Worm (Caenorhabditis elegans) whole organism, L3 larva: ENCODE measurements around the gene haf-3.

Experiments
- nhr-11 ChIP-seq: fragments of 150-350 bp; optimal IDR thresholded peaks from 2 replicates; lab custom pipeline; 2014; ENCODE audit warnings: missing biosample characterization, missing genetic modification characterization
- nhr-23 ChIP-seq: fragments of 150-350 bp; optimal IDR thresholded peaks from 2 replicates; lab custom pipeline; 2014; ENCODE audit warnings: missing biosample characterization, missing genetic modification reagents, missing genetic modification characterization
- nhr-25 ChIP-seq: sonication (generic microtip); optimal IDR thresholded peaks from 2 replicates; lab custom pipeline; 2017; ENCODE audit warnings: missing biosample characterization, missing genetic modification characterization
- nhr-67 ChIP-seq: fragments of 150-350 bp; optimal IDR thresholded peaks from 2 replicates; lab custom pipeline; 2014; ENCODE audit warnings: missing biosample characterization, missing genetic modification characterization
- nhr-77 ChIP-seq: fragments of 150-350 bp; optimal IDR thresholded peaks from 2 replicates; lab custom pipeline; 2014; ENCODE audit warnings: missing biosample characterization, missing genetic modification characterization
- skn-1 ChIP-seq: fragments of 150-350 bp; optimal IDR thresholded peaks from 2 replicates; lab custom pipeline; 2014; ENCODE audit warnings: missing biosample characterization, missing genetic modification characterization
- snpc-4 ChIP-seq: fragments of 150-350 bp; optimal IDR thresholded peaks from 2 replicates; lab custom pipeline; 2014; ENCODE audit warnings: missing biosample characterization, missing genetic modification characterization
- unc-62 ChIP-seq: fragments of 150-350 bp; sonication (generic microtip); optimal IDR thresholded peaks from 4 replicates; lab custom pipeline; 2014; ENCODE audit warnings: missing biosample characterization, missing genetic modification reagents, missing genetic modification characterization
- zag-1 ChIP-seq: fragments of 150-350 bp; optimal IDR thresholded peaks from 2 replicates; lab custom pipeline; 2014; ENCODE audit warnings: missing biosample characterization, missing genetic modification characterization

DNA sequence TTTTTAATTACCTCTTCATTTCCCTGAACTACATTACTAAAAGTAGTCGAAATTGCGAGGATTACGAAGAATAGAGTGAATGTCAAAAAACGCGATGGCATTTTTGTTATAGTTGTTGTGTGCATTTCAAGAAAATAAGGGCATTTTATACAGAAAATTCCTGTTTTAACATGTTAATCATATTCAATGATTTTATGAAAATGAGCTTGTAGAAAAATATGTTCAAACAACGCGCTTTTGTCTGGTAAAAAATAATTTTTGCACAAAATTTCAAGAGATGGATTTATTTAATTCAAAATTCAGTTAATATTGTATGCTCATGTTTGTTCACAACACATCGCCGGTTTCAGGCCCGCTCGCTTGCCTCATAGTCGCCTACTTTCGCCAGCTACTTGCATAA, 32.1 kb upstream of the haf-3 start, which contains the start of gene T26E4.10:
- no peak for TF ChIP-seq nhr-11 (tag; lab: Kevin White, UChicago)
- no peak for TF ChIP-seq zag-1 (tag; lab: Kevin White, UChicago)
- TF ChIP-seq unc-62 (GFP tag; lab: Kevin White, UChicago) = no peak
- TF ChIP-seq nhr-67 = no peak
- no peak for TF ChIP-seq nhr-25 (tag; lab: Kevin White, UChicago)
- no peak for TF ChIP-seq snpc-4 (tag; lab: Kevin White, UChicago)
- no peak for TF ChIP-seq nhr-23
- TF ChIP-seq skn-1 (tag; lab: Kevin White, UChicago) = no peak
- TF ChIP-seq nhr-77 = no peak
